Worm (Caenorhabditis elegans) whole organism, L4 larva: ENCODE data around the gene clec-153.

Experiments
- F10B5.3 ChIP-seq: sonication (generic microtip); optimal IDR thresholded peaks from 2 replicates; lab custom pipeline; 2016; ENCODE audit warnings: mild to moderate bottlenecking, missing genetic modification characterization, missing compliant biosample characterization
- R02D3.7 ChIP-seq: fragments of 150-350 bp; sonication (generic microtip); optimal IDR thresholded peaks from 3 replicates; lab custom pipeline; 2014; ENCODE audit warnings: missing biosample characterization, missing genetic modification characterization
- Y5F2A.4 ChIP-seq: fragments of 200-800 bp; sonication (Bioruptor generic); optimal IDR thresholded peaks from 2 replicates; lab custom pipeline; 2018; ENCODE audit warnings: mild to moderate bottlenecking, missing genetic modification characterization, missing compliant biosample characterization
- aha-1 ChIP-seq: fragments of 150-350 bp; peaks from one replicate; lab custom pipeline; 2014; ENCODE audit warnings: missing biosample characterization, missing genetic modification characterization
- ces-1 ChIP-seq: fragments of 150-350 bp; sonication (generic microtip); optimal IDR thresholded peaks from 4 replicates; lab custom pipeline; 2014; ENCODE audit warnings: missing biosample characterization, missing genetic modification reagents, missing genetic modification characterization
- daf-12 ChIP-seq: fragments of 150-350 bp; optimal IDR thresholded peaks from 2 replicates; lab custom pipeline; 2014; ENCODE audit warnings: missing biosample characterization, missing genetic modification reagents, missing genetic modification characterization
- daf-16 ChIP-seq, 3 experiments: sonication (generic microtip); optimal IDR thresholded peaks; 2 replicates each; lab custom pipeline; 2016 to 2017; ENCODE audit warnings: missing genetic modification characterization in 3 of 3, missing genetic modification reagents in 3 of 3, mild to moderate bottlenecking in 2 of 3, missing compliant biosample characterization in 2 of 3, missing biosample characterization in 1 of 3, moderate library complexity in 1 of 3
- daf-19 ChIP-seq: fragments of 200-800 bp; sonication (Bioruptor generic); conservative IDR thresholded peaks from 2 replicates; pipeline ENCODE4 v1.3.6; 2022; ENCODE audit warnings: missing genetic modification characterization, missing compliant biosample characterization
- daf-8 ChIP-seq: fragments of 200-800 bp; sonication (Bioruptor generic); IDR thresholded peaks from 2 replicates; pipeline ENCODE4 v1.3.6; 2022; ENCODE audit warnings: missing genetic modification characterization, missing compliant biosample characterization
- dmd-8 ChIP-seq: fragments of 200-800 bp; sonication (Bioruptor generic); IDR thresholded peaks from 2 replicates; pipeline ENCODE4 v1.3.6; 2022; ENCODE audit warnings: missing genetic modification characterization, missing compliant biosample characterization
- egl-27 ChIP-seq: sonication (generic microtip); optimal IDR thresholded peaks from 3 replicates; lab custom pipeline; 2017; ENCODE audit warnings: missing biosample characterization, missing genetic modification reagents, missing genetic modification characterization
- fkh-10 ChIP-seq: fragments of 150-350 bp; optimal IDR thresholded peaks from 2 replicates; lab custom pipeline; 2014; ENCODE audit warnings: missing biosample characterization, missing genetic modification reagents, missing genetic modification characterization
- hlh-11 ChIP-seq: fragments of 200-800 bp; sonication (Bioruptor generic); optimal IDR thresholded peaks from 2 replicates; lab custom pipeline; 2018; ENCODE audit warnings: mild to moderate bottlenecking, missing genetic modification characterization, missing compliant biosample characterization
- hlh-30 ChIP-seq: sonication (generic microtip); optimal IDR thresholded peaks from 2 replicates; lab custom pipeline; 2017; ENCODE audit warnings: antibody characterized with exemption, mild to moderate bottlenecking, missing genetic modification characterization, missing compliant biosample characterization; ENCODE audit not compliant: insufficient read depth
- hmg-1.1 ChIP-seq: fragments of 200-800 bp; sonication (Bioruptor generic); IDR thresholded peaks from 2 replicates; pipeline ENCODE4 v1.3.6; 2022; ENCODE audit warnings: missing genetic modification reagents, missing genetic modification characterization, missing compliant biosample characterization
- lsy-2 ChIP-seq, 2 experiments: fragments of 150-350 bp in 1 of 2; sonication (generic microtip) in 1 of 2; optimal IDR thresholded peaks; 2 replicates each; lab custom pipeline; 2014 to 2017; ENCODE audit warnings: missing biosample characterization in 2 of 2, missing genetic modification characterization in 2 of 2
- mdt-29 ChIP-seq: fragments of 200-800 bp; sonication (Bioruptor generic); IDR thresholded peaks from 2 replicates; pipeline ENCODE4 v1.3.6; 2022; ENCODE audit warnings: missing genetic modification reagents, missing genetic modification characterization, missing compliant biosample characterization
- mep-1 ChIP-seq: fragments of 150-350 bp; sonication (generic microtip); optimal IDR thresholded peaks from 3 replicates; lab custom pipeline; 2014; ENCODE audit warnings: missing biosample characterization, missing genetic modification characterization
- mes-2 ChIP-seq: sonication (generic microtip); optimal IDR thresholded peaks from 2 replicates; lab custom pipeline; 2016; ENCODE audit warnings: missing genotype, mild to moderate bottlenecking, missing genetic modification characterization, missing compliant biosample characterization; ENCODE audit not compliant: poor library complexity, severe bottlenecking
- mxl-2 ChIP-seq: fragments of 200-800 bp; sonication (Bioruptor generic); conservative IDR thresholded peaks from 2 replicates; pipeline ENCODE4 v1.3.6; 2022; ENCODE audit warnings: missing genetic modification reagents, missing genetic modification characterization, missing compliant biosample characterization
- nhr-10 ChIP-seq: fragments of 150-350 bp; optimal IDR thresholded peaks from 2 replicates; lab custom pipeline; 2014; ENCODE audit warnings: missing biosample characterization, missing genetic modification characterization
- nhr-28 ChIP-seq: fragments of 150-350 bp; optimal IDR thresholded peaks from 2 replicates; lab custom pipeline; 2014; ENCODE audit warnings: missing biosample characterization, missing genetic modification characterization
- nhr-41 ChIP-seq: fragments of 200-800 bp; sonication (Bioruptor generic); IDR thresholded peaks from 2 replicates; pipeline ENCODE4 v1.3.6; 2022; ENCODE audit warnings: missing genetic modification reagents, missing genetic modification characterization, missing compliant biosample characterization
- nhr-48 ChIP-seq: sonication (generic microtip); optimal IDR thresholded peaks from 2 replicates; lab custom pipeline; 2016; ENCODE audit warnings: mild to moderate bottlenecking, missing genetic modification characterization, missing compliant biosample characterization
- nhr-77 ChIP-seq: fragments of 150-350 bp; optimal IDR thresholded peaks from 2 replicates; lab custom pipeline; 2014; ENCODE audit warnings: missing biosample characterization, missing genetic modification characterization
- rbr-2 ChIP-seq: sonication (generic microtip); optimal IDR thresholded peaks from 2 replicates; lab custom pipeline; 2016; ENCODE audit warnings: missing genotype, missing genetic modification characterization, missing compliant biosample characterization
- set-16 ChIP-seq: fragments of 200-800 bp; sonication (Bioruptor generic); IDR thresholded peaks from 2 replicates; pipeline ENCODE4 v1.3.6; 2022; ENCODE audit warnings: missing genetic modification reagents, missing genetic modification characterization, missing compliant biosample characterization
- spr-1 ChIP-seq: sonication (generic microtip); optimal IDR thresholded peaks from 2 replicates; lab custom pipeline; 2016; ENCODE audit warnings: mild to moderate bottlenecking, missing genetic modification characterization, missing compliant biosample characterization
- tra-1 ChIP-seq: fragments of 200-800 bp; sonication (Bioruptor generic); IDR thresholded peaks from 2 replicates; pipeline ENCODE4 v1.3.6; 2022; ENCODE audit warnings: missing genetic modification reagents, missing genetic modification characterization, missing compliant biosample characterization
- unc-62 ChIP-seq, 3 experiments: fragments of 150-350 bp in 1 of 3; sonication (generic microtip); optimal IDR thresholded peaks in 2 of 3; peaks in 1 of 3; 1 replicate in 1 of 3; 2 replicates in 2 of 3; lab custom pipeline; 2014 to 2017; ENCODE audit warnings: missing biosample characterization in 3 of 3, missing genetic modification characterization in 3 of 3, missing genetic modification reagents in 3 of 3, missing genotype in 1 of 3
- vab-7 ChIP-seq: fragments of 200-800 bp; sonication (Bioruptor generic); IDR thresholded peaks from 2 replicates; pipeline ENCODE4 v1.3.6; 2022; ENCODE audit warnings: missing genetic modification reagents, missing genetic modification characterization, missing compliant biosample characterization
- zfp-3 ChIP-seq: fragments of 200-800 bp; sonication (Bioruptor generic); conservative IDR thresholded peaks from 2 replicates; pipeline ENCODE4 v1.3.6; 2022; ENCODE audit warnings: missing genetic modification reagents, missing genetic modification characterization, missing compliant biosample characterization

clec-153 gene

ce11 chrIII:4600139-4600762 lies 34.8 kb upstream of the clec-153 start, which contains the start of gene mab-21 (continued):
- no peak for TF ChIP-seq F10B5.3 (tag; lab: Kevin White, UChicago)

DNA sequence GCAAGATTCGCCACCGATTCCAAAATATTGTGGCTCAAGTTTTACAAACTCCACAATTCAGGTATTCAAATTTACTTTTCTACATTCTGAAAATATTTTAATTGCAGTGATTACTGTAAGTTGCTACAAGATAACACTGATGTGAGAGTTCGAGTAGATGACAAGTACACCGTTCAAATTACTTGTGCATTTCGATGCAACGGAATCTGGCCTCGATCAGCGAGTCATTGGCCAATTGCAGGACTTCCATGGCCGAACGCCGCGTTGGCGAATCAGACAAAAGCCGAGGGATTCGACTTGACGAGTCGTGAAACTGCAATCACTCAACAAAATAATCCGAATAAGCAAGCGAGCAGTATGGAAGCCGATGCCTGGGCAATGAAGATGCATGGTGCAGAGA lies 33.8 kb upstream of the clec-153 start:
- no peak for TF ChIP-seq dmd-8 (GFP tag; lab: Robert Waterston, UW)
- TF ChIP-seq aha-1 (tag; lab: Kevin White, UChicago), result peak; percentile 74
- no peak for TF ChIP-seq set-16
- TF ChIP-seq unc-62 (GFP tag; optimal IDR thresholded peaks at IDR 0.05 in 1 of 2; lab: Kevin White, UChicago), result peak in 1 of 2 experiments; percentile 95
- TF ChIP-seq unc-62 (tag; optimal IDR thresholded peaks at IDR 0.05; lab: Kevin White, UChicago), result no peak

DNA sequence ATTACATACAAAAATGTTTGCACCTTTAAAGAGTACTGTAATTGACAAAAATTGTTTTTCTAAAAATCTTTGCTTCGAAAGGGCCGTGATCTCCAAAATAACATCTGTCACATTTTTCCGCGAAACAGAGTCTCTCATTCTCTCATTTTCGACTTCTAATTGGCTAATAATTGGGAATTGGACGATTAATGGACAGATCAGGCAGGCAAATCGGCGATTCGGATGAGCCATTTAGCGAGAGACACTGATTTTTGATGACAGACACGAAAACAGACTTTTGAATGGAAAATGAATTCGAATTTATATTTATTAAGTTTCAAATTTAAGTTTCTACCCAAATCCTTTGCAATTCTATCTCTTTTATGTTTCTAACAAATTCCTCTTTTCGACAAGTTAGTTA lies 31.2 kb upstream of the clec-153 start:
- TF ChIP-seq daf-8 (GFP tag; lab: Robert Waterston, UW), result no peak
- TF ChIP-seq nhr-48 (tag; lab: Kevin White, UChicago), result no peak
- TF ChIP-seq nhr-77 (tag; lab: Kevin White, UChicago), result no peak
- TF ChIP-seq ces-1, result no peak
- TF ChIP-seq R02D3.7 (tag; lab: Kevin White, UChicago), result no peak
- no peak for TF ChIP-seq set-16
- no peak for TF ChIP-seq spr-1 (tag; lab: Kevin White, UChicago)
- no peak for TF ChIP-seq vab-7 (GFP tag; lab: Robert Waterston, UW)
- no peak for TF ChIP-seq nhr-41 (GFP tag; lab: Robert Waterston, UW)
- no peak for TF ChIP-seq daf-19 (GFP tag; lab: Robert Waterston, UW)
- TF ChIP-seq tra-1 (GFP tag; lab: Robert Waterston, UW), result no peak
- no peak for TF ChIP-seq mxl-2 (GFP tag; lab: Robert Waterston, UW)

- peak in 1 of 2 experiments; percentile 34 for TF ChIP-seq lsy-2 (tag; optimal IDR thresholded peaks at IDR 0.05; lab: Kevin White, UChicago)
- peak; percentile 31 for TF ChIP-seq rbr-2 (tag; lab: Kevin White, UChicago)
- TF ChIP-seq hlh-30, result peak; percentile 11
- TF ChIP-seq egl-27 (tag; lab: Kevin White, UChicago), result no peak
- peak in 1 of 2 experiments; percentile 34 for TF ChIP-seq unc-62 (GFP tag; optimal IDR thresholded peaks at IDR 0.05 in 1 of 2; lab: Kevin White, UChicago)
- TF ChIP-seq unc-62 (tag; optimal IDR thresholded peaks at IDR 0.05; lab: Kevin White, UChicago), result no peak
- TF ChIP-seq hmg-1.1 (GFP tag; lab: Robert Waterston, UW), result no peak
- peak; percentile 25 for TF ChIP-seq mep-1 (tag; lab: Kevin White, UChicago)
- peak; percentile 78 for TF ChIP-seq fkh-10 (GFP tag; lab: Kevin White, UChicago)
- TF ChIP-seq mes-2, result peak; percentile 8
- peak; percentile 34 for TF ChIP-seq nhr-28 (tag; lab: Kevin White, UChicago)
- TF ChIP-seq mdt-29, result no peak
- no peak for TF ChIP-seq R02D3.7 (tag; lab: Kevin White, UChicago)
- no peak for TF ChIP-seq zfp-3 (GFP tag; lab: Robert Waterston, UW)
- no peak for TF ChIP-seq Y5F2A.4 (GFP tag; lab: Kevin White, UChicago)
- TF ChIP-seq daf-12 (tag; lab: Kevin White, UChicago), result no peak
- no peak for TF ChIP-seq daf-16 (GFP tag; optimal IDR thresholded peaks at IDR 0.05; lab: Kevin White, UChicago)
- peak; percentile 60 for TF ChIP-seq daf-16 (tag; optimal IDR thresholded peaks at IDR 0.05; lab: Kevin White, UChicago)
Observed at ce11 chrIII:4612334-4612953, 22.6 kb upstream of the clec-153 start, which contains the start of gene sel-2. Gene sel-2 (minus strand): TSS chrIII:4612384.

DNA sequence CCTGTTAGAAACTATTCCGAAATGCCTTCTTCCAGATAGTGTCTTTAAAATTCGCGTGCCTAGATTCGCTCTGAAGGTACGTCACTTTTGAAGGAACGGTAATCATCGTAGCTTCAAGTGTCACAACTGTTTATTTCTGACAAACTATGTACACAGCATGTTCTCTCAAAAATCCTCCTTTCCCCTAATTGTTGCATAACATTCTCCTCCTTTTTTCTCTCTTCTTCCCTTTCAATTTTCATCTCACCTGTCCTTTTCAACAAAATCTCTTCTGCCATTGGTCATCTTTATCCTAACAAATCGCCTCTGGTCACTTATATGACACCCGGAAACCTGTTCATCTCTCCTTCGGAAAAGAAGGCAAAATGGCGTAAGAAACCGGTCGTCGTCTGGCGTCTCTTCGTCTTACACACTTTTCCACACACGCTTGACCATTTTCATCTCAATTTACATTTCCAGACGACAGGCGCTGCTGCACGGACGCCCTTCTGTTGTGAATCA lies 18.9 kb upstream of the clec-153 start, which contains the start of gene lips-3:
Gene lips-3 (plus strand): TSS at position 458 of the 501 bp plus-strand sequence.
- TF ChIP-seq nhr-10 (tag; lab: Kevin White, UChicago) (no peak), nhr-77 (tag; lab: Kevin White, UChicago) (no peak), unc-62 (GFP tag; optimal IDR thresholded peaks at IDR 0.05 in 1 of 2; lab: Kevin White, UChicago) (peak in 1 of 2 experiments; percentile 97), unc-62 (tag; optimal IDR thresholded peaks at IDR 0.05; lab: Kevin White, UChicago) (no peak), hlh-11 (peak; percentile 26)
